Fruit fly (Drosophila melanogaster) S2 (cell line): Measurements from ENCODE around the gene tal-AA.

ENCODE experiments used
- CG8478 ChIP-seq: fragments of >200 bp; optimal IDR thresholded peaks from 2 replicates; lab custom pipeline; 2018
- CTCF ChIP-seq, 2 experiments: fragments of >200 bp; optimal IDR thresholded peaks; 2 replicates each; lab custom pipeline; 2018

DNA sequence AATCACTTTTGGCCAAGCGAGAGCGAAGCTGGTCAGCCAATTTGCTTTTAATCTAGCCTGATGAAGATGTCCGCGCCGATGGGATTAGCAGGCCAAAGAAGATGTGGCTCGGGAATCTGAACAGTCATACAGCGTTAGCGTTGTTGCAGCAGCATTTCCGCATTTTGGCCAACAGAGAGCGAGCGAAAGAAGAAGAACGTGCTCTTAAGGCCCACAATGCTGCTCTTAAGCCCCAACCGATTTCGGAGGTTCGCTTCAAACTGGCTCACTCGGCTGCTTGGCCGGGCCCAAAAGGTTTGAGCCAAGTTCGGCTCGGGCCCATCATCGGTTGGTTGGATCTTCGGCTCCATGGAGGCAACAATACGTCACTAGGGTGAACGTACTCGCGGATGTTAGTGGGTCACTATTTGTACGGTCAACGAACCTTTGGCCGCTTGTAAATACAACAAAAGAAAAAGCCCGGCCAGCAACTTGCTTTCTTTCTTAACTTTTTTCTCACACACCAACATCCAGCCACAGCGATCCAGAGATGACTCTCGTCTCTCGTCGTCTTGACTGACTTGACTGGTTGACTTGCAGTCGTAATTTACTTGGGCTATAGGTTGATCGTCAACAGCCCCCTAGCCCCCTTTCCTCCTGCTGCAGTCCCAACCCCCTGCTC lies 23.2 kb upstream of the tal-AA start:
- TF ChIP-seq CTCF (optimal IDR thresholded peaks at IDR 0.05; lab: Kevin White, UChicago) (no peak), CG8478 (lab: Kevin White, UChicago) (no peak)
